Worm (Caenorhabditis elegans) whole organism, late embryonic: ENCODE results near the gene C39E9.8.

Experiments used
- C08G9.2 ChIP-seq: sonication (generic microtip); optimal IDR thresholded peaks from 2 replicates; lab custom pipeline; 2016; ENCODE audit warnings: mild to moderate bottlenecking, missing genetic modification characterization, moderate library complexity, missing compliant biosample characterization
- F13H6.1 ChIP-seq: sonication (generic microtip); optimal IDR thresholded peaks from 2 replicates; lab custom pipeline; 2016; ENCODE audit warnings: missing genetic modification characterization, missing compliant biosample characterization
- K02D7.2 ChIP-seq: sonication (generic microtip); optimal IDR thresholded peaks from 2 replicates; lab custom pipeline; 2017; ENCODE audit warnings: mild to moderate bottlenecking, missing genetic modification characterization, missing compliant biosample characterization
- T23F11.4 ChIP-seq: fragments of 200-800 bp; sonication (Bioruptor generic); optimal IDR thresholded peaks from 2 replicates; lab custom pipeline; 2018; ENCODE audit warnings: mild to moderate bottlenecking, missing genetic modification characterization, missing compliant biosample characterization
- Y22D7AL.16 ChIP-seq: sonication (generic microtip); optimal IDR thresholded peaks from 2 replicates; lab custom pipeline; 2016; ENCODE audit warnings: missing genetic modification characterization, missing compliant biosample characterization
- ama-1 ChIP-seq: fragments of 150-350 bp; optimal IDR thresholded peaks from 2 replicates; lab custom pipeline; 2014
- ceh-18 ChIP-seq: sonication (generic microtip); optimal IDR thresholded peaks from 2 replicates; lab custom pipeline; 2016; ENCODE audit warnings: missing genetic modification characterization, missing compliant biosample characterization
- ceh-24 ChIP-seq: sonication (generic microtip); optimal IDR thresholded peaks from 2 replicates; lab custom pipeline; 2016; ENCODE audit warnings: mild to moderate bottlenecking, missing genetic modification characterization, missing compliant biosample characterization
- ceh-30 ChIP-seq: fragments of 150-350 bp; optimal IDR thresholded peaks from 2 replicates; lab custom pipeline; 2014; ENCODE audit warnings: missing biosample characterization, missing genetic modification characterization
- ceh-34 ChIP-seq: sonication (generic microtip); optimal IDR thresholded peaks from 2 replicates; lab custom pipeline; 2016; ENCODE audit warnings: mild to moderate bottlenecking, missing genetic modification characterization, missing compliant biosample characterization
- ceh-45 ChIP-seq: fragments of 200-800 bp; sonication (Bioruptor generic); IDR thresholded peaks from 2 replicates; pipeline ENCODE4 v1.3.6; 2022; ENCODE audit warnings: missing genetic modification reagents, missing genetic modification characterization, missing compliant biosample characterization
- ceh-6 ChIP-seq: fragments of 200-800 bp; sonication (Bioruptor generic); optimal IDR thresholded peaks from 2 replicates; lab custom pipeline; 2018; ENCODE audit warnings: mild to moderate bottlenecking, missing genetic modification characterization, missing compliant biosample characterization
- ceh-9 ChIP-seq: sonication (generic microtip); optimal IDR thresholded peaks from 2 replicates; lab custom pipeline; 2016; ENCODE audit warnings: mild to moderate bottlenecking, missing genetic modification characterization, inconsistent platforms, missing compliant biosample characterization
- dmd-4 ChIP-seq: sonication (generic microtip); optimal IDR thresholded peaks from 2 replicates; lab custom pipeline; 2016; ENCODE audit warnings: borderline replicate concordance, missing genetic modification characterization, missing compliant biosample characterization
- dve-1 ChIP-seq: sonication (generic microtip); optimal IDR thresholded peaks from 2 replicates; lab custom pipeline; 2017; ENCODE audit warnings: antibody characterized with exemption, mild to moderate bottlenecking, missing genetic modification characterization, missing compliant biosample characterization
- elt-4 ChIP-seq: sonication (generic microtip); optimal IDR thresholded peaks from 2 replicates; lab custom pipeline; 2016; ENCODE audit warnings: missing genetic modification characterization, missing compliant biosample characterization
- eyg-1 ChIP-seq: sonication (generic microtip); optimal IDR thresholded peaks from 2 replicates; lab custom pipeline; 2016; ENCODE audit warnings: missing genotype, missing genetic modification characterization, missing compliant biosample characterization
- fax-1 ChIP-seq: sonication (generic microtip); optimal IDR thresholded peaks from 2 replicates; lab custom pipeline; 2016; ENCODE audit warnings: missing genotype, missing genetic modification characterization, missing compliant biosample characterization
- fkh-6 ChIP-seq: sonication (generic microtip); optimal IDR thresholded peaks from 2 replicates; lab custom pipeline; 2016; ENCODE audit warnings: missing genetic modification characterization, missing compliant biosample characterization
- gmeb-2 ChIP-seq: sonication (generic microtip); optimal IDR thresholded peaks from 2 replicates; lab custom pipeline; 2016; ENCODE audit warnings: missing genetic modification characterization, inconsistent platforms, missing compliant biosample characterization
- hlh-30 ChIP-seq: sonication (generic microtip); optimal IDR thresholded peaks from 2 replicates; lab custom pipeline; 2017; ENCODE audit warnings: antibody characterized with exemption, missing genetic modification characterization, missing compliant biosample characterization; ENCODE audit not compliant: insufficient read depth
- lin-11 ChIP-seq: fragments of 200-800 bp; sonication (Bioruptor generic); optimal IDR thresholded peaks from 2 replicates; lab custom pipeline; 2018; ENCODE audit warnings: mild to moderate bottlenecking, missing genetic modification characterization, missing compliant biosample characterization
- mec-3 ChIP-seq: sonication (generic microtip); optimal IDR thresholded peaks from 2 replicates; lab custom pipeline; 2016; ENCODE audit warnings: borderline replicate concordance, missing genetic modification characterization, missing compliant biosample characterization
- nhr-11 ChIP-seq: fragments of 150-350 bp; optimal IDR thresholded peaks from 2 replicates; lab custom pipeline; 2014; ENCODE audit warnings: missing biosample characterization, missing genetic modification characterization
- odd-2 ChIP-seq: sonication (generic microtip); optimal IDR thresholded peaks from 2 replicates; lab custom pipeline; 2017; ENCODE audit warnings: antibody characterized with exemption, mild to moderate bottlenecking, missing genetic modification characterization, missing compliant biosample characterization
- pat-9 ChIP-seq: fragments of 200-800 bp; sonication (Bioruptor generic); optimal IDR thresholded peaks from 2 replicates; lab custom pipeline; 2018; ENCODE audit warnings: mild to moderate bottlenecking, missing genetic modification characterization, moderate library complexity, missing compliant biosample characterization
- pax-1 ChIP-seq: fragments of 150-350 bp; optimal IDR thresholded peaks from 2 replicates; lab custom pipeline; 2014; ENCODE audit warnings: missing biosample characterization, missing genetic modification characterization
- pqm-1 ChIP-seq: sonication (generic microtip); optimal IDR thresholded peaks from 2 replicates; lab custom pipeline; 2016; ENCODE audit warnings: missing genetic modification characterization, missing compliant biosample characterization
- ref-2 ChIP-seq: sonication (generic microtip); optimal IDR thresholded peaks from 2 replicates; lab custom pipeline; 2016; ENCODE audit warnings: missing genetic modification characterization, missing compliant biosample characterization
- sox-4 ChIP-seq: sonication (generic microtip); optimal IDR thresholded peaks from 2 replicates; lab custom pipeline; 2017; ENCODE audit warnings: mild to moderate bottlenecking, missing genetic modification characterization, inconsistent platforms, missing compliant biosample characterization
- syd-9 ChIP-seq: sonication (generic microtip); optimal IDR thresholded peaks from 2 replicates; lab custom pipeline; 2016; ENCODE audit warnings: mild to moderate bottlenecking, missing genetic modification characterization, moderate library complexity, missing compliant biosample characterization
- ttx-3 ChIP-seq: sonication (generic microtip); optimal IDR thresholded peaks from 2 replicates; lab custom pipeline; 2016; ENCODE audit warnings: missing genetic modification reagents, missing genetic modification characterization, missing compliant biosample characterization
- unc-3 ChIP-seq, 2 experiments: fragments of 200-800 bp in 1 of 2; sonication (Bioruptor generic) in 1 of 2; sonication (generic microtip) in 1 of 2; conservative IDR thresholded peaks in 1 of 2; optimal IDR thresholded peaks in 1 of 2; 2 replicates each; pipeline versions ENCODE4 v1.3.6 to Lab custom; 2016 to 2022; ENCODE audit warnings: missing compliant biosample characterization in 2 of 2, missing genetic modification characterization in 2 of 2, missing genetic modification reagents in 1 of 2
- unc-42 ChIP-seq: sonication (generic microtip); optimal IDR thresholded peaks from 2 replicates; lab custom pipeline; 2016; ENCODE audit warnings: missing genotype, missing genetic modification characterization, missing compliant biosample characterization
- unc-55 ChIP-seq: sonication (generic microtip); optimal IDR thresholded peaks from 2 replicates; lab custom pipeline; 2017; ENCODE audit warnings: missing biosample characterization, missing genetic modification reagents, missing genetic modification characterization
- unc-86 ChIP-seq: sonication (generic microtip); optimal IDR thresholded peaks from 2 replicates; lab custom pipeline; 2016; ENCODE audit warnings: missing genetic modification characterization, missing compliant biosample characterization
- zip-5 ChIP-seq: sonication (generic microtip); optimal IDR thresholded peaks from 2 replicates; lab custom pipeline; 2016; ENCODE audit warnings: missing genetic modification characterization, missing compliant biosample characterization

Gene C39E9.8

DNA sequence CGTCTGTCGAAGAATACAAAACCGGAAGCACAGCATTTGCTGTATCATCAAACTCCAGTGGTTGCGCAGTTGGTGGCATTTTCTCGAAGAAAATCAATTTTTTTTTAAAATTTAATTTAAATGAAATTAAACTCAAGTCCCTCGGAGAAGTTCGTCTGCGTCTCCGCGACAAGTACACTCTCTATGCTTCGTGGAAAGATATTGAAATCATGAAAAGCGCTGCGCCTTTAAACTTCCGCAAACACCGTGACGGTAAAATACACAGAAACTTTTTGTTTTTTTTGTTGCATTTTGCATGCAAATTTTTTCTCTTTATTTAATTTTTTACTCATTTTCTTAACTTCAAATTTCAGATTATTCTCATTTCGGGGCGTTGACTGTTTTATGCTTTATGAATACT is 19.4 kb downstream of the C39E9.8 start, which contains the start of the genes dli-1, tin-9.2 and exos-4.1 (continued):
- TF ChIP-seq unc-3 (GFP tag; conservative IDR thresholded peaks at IDR 0.05; lab: Robert Waterston, UW): no peak
- no peak for TF ChIP-seq unc-3 (tag; optimal IDR thresholded peaks at IDR 0.05; lab: Kevin White, UChicago)
- TF ChIP-seq eyg-1 (tag; lab: Kevin White, UChicago): no peak
- peak; percentile 9 for TF ChIP-seq ceh-34 (tag; lab: Kevin White, UChicago)
- TF ChIP-seq fax-1 (tag; lab: Kevin White, UChicago): peak; percentile 0
- TF ChIP-seq unc-42 (tag; lab: Kevin White, UChicago): peak; percentile 95
- no peak for TF ChIP-seq T23F11.4
- no peak for TF ChIP-seq lin-11 (tag; lab: Kevin White, UChicago)
- no peak for TF ChIP-seq sox-4 (tag; lab: Kevin White, UChicago)
- no peak for TF ChIP-seq nhr-11 (tag; lab: Kevin White, UChicago)
- TF ChIP-seq K02D7.2 (tag; lab: Kevin White, UChicago): no peak
- TF ChIP-seq odd-2 (tag; lab: Kevin White, UChicago): no peak
- no peak for TF ChIP-seq zip-5 (tag; lab: Kevin White, UChicago)
- no peak for TF ChIP-seq ceh-6
- no peak for TF ChIP-seq ceh-45 (GFP tag; lab: Robert Waterston, UW)

DNA sequence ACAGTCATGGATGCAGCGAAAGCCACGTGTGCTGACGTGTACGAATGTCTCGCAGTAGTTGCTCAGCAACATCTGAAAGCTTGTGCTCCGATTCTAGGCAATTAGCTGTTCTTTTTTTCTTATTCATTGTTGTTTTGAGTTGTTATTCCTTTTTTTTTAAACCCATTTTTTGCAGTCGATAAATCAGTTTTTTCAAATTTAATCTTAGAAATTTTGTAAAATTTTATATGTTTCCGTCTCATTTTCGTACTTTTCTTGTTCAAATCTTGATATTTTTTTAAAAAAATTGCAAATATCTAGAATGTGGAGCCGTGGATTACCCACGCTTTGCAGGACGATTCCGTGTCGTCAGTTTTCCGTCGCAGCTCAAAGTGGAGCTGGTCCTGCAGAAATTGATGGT is 21.2 kb downstream of the C39E9.8 start, which contains the start of gene fask-1:
fask-1 (plus strand) TSS at position 301 of the 400 bp plus-strand sequence.
- TF ChIP-seq hlh-30 (tag; lab: Kevin White, UChicago) (no peak), sox-4 (tag; lab: Kevin White, UChicago) (no peak), nhr-11 (tag; lab: Kevin White, UChicago) (no peak), pax-1 (no peak), ama-1 (lab: Kevin White, UChicago) (no peak), zip-5 (tag; lab: Kevin White, UChicago) (no peak), C08G9.2 (tag; lab: Kevin White, UChicago) (no peak), ceh-30 (tag; lab: Kevin White, UChicago) (no peak), elt-4 (tag; lab: Kevin White, UChicago) (no peak), syd-9 (tag; lab: Kevin White, UChicago) (no peak), ceh-24 (tag; lab: Kevin White, UChicago) (no peak), dve-1 (tag; lab: Kevin White, UChicago) (no peak), Y22D7AL.16 (no peak), lin-11 (tag; lab: Kevin White, UChicago) (no peak), unc-86 (tag; lab: Kevin White, UChicago) (no peak), unc-55 (GFP tag; lab: Kevin White, UChicago) (no peak)

- no peak for TF ChIP-seq fkh-6
- no peak for TF ChIP-seq gmeb-2
- no peak for TF ChIP-seq dve-1 (tag; lab: Kevin White, UChicago)
- TF ChIP-seq pat-9: no peak
- no peak for TF ChIP-seq ceh-18 (tag; lab: Kevin White, UChicago)
- no peak for TF ChIP-seq sox-4 (tag; lab: Kevin White, UChicago)
- TF ChIP-seq ref-2 (tag; lab: Kevin White, UChicago): no peak
- no peak for TF ChIP-seq ceh-9 (tag; lab: Kevin White, UChicago)
- TF ChIP-seq F13H6.1 (tag; lab: Kevin White, UChicago): no peak
- TF ChIP-seq pqm-1 (tag; lab: Kevin White, UChicago): no peak
- no peak for TF ChIP-seq unc-42 (tag; lab: Kevin White, UChicago)
- TF ChIP-seq ttx-3: no peak
- no peak for TF ChIP-seq zip-5 (tag; lab: Kevin White, UChicago)
- TF ChIP-seq, all 69 proteins: peak for 0
Observed at ce11 chrIV:13104900-13105299, 25.7 kb downstream of the C39E9.8 start, which contains the start of gene rde-11. TSS of gene rde-11 (plus strand) at chrIV:13105200.

ce11 chrIV:13107359-13107758 is 28.1 kb downstream of the C39E9.8 start, which contains the start of gene B0564.2:
TSS of gene B0564.2 (plus strand) at chrIV:13107659.
- TF ChIP-seq ceh-45 (GFP tag; lab: Robert Waterston, UW) (no peak), unc-86 (tag; lab: Kevin White, UChicago) (no peak), unc-42 (tag; lab: Kevin White, UChicago) (no peak), mec-3 (tag; lab: Kevin White, UChicago) (no peak), dmd-4 (tag; lab: Kevin White, UChicago) (no peak)
- TF ChIP-seq, all 69 proteins: peak for 0
